Fruit fly (Drosophila melanogaster) ovary, adult (tissue): ENCODE measurements around the gene CheA84a.

Experiments
- CG17801 ChIP-seq: fragments of 200-800 bp; optimal IDR thresholded peaks from 2 replicates; lab custom pipeline; 2019; ENCODE audit warnings: missing biosample characterization, mild to moderate bottlenecking, missing genetic modification characterization, moderate library complexity; ENCODE audit not compliant: partially characterized antibody

Gene CheA84a

dm6 chr3R:8192261-8192917, 12.2 kb downstream of the CheA84a start:
- no peak for TF ChIP-seq CG17801 (GFP tag; lab: Kevin White, UChicago)

- no peak for TF ChIP-seq CG17801 (GFP tag; lab: Kevin White, UChicago)
Measured at dm6 chr3R:8190866-8191265, 13.8 kb downstream of the CheA84a start.

dm6 chr3R:8189473-8189872, 15.2 kb downstream of the CheA84a start:
- no peak for TF ChIP-seq CG17801 (GFP tag; lab: Kevin White, UChicago)

- TF ChIP-seq CG17801 (GFP tag; lab: Kevin White, UChicago): no peak
Measured at dm6 chr3R:8187446-8188133, 17.0 kb downstream of the CheA84a start.

- no peak for TF ChIP-seq CG17801 (GFP tag; lab: Kevin White, UChicago)
Measured at dm6 chr3R:8183502-8183901, 21.1 kb downstream of the CheA84a start.

dm6 chr3R:8181412-8182108, 23.1 kb downstream of the CheA84a start, which contains the start of gene grn:
grn (minus strand) TSS chr3R:8181444.
- no peak for TF ChIP-seq CG17801 (GFP tag; lab: Kevin White, UChicago)

- TF ChIP-seq CG17801 (GFP tag; lab: Kevin White, UChicago): no peak
Measured at dm6 chr3R:8180376-8181011, 24.1 kb downstream of the CheA84a start.

- no peak for TF ChIP-seq CG17801 (GFP tag; lab: Kevin White, UChicago)
Measured at dm6 chr3R:8176058-8176673, 28.5 kb downstream of the CheA84a start.

- no peak for TF ChIP-seq CG17801 (GFP tag; lab: Kevin White, UChicago)
Measured at dm6 chr3R:8171489-8172161, 33.0 kb downstream of the CheA84a start.

dm6 chr3R:8164850-8165249, 39.8 kb downstream of the CheA84a start:
- no peak for TF ChIP-seq CG17801 (GFP tag; lab: Kevin White, UChicago)

dm6 chr3R:8160056-8161017, 44.3 kb downstream of the CheA84a start:
- TF ChIP-seq CG17801 (GFP tag; lab: Kevin White, UChicago): no peak

dm6 chr3R:8158328-8158727, 46.3 kb downstream of the CheA84a start:
- TF ChIP-seq CG17801 (GFP tag; lab: Kevin White, UChicago): no peak

- no peak for TF ChIP-seq CG17801 (GFP tag; lab: Kevin White, UChicago)
Measured at dm6 chr3R:8157247-8157646, 47.4 kb downstream of the CheA84a start.
